In the genomic region with DNA sequence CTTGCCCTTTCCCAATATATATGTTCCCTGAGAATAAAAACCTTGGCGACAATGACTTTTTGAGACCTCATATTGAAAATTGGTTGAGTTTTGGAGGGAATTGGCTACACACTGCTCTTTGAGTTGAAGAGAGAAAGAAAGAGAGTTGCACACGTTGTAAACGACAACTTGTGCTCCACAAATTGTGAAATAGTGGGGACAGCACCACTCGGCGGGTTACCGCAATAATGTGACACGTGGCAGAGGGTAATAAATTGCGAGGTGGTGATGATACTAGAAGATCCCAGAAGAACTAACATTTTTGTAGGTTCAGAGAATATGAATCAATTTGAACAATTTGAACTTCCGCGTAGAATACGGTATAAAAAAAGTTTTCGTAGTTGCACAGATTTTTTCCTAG, we compare ENCODE assay signal across 7 worm cellular contexts.
TF ChIP-seq lines count a peak whose summit lies in the region.

No protein-coding gene starts in this region.

TF ChIP-seq in whole organism, L1 larva, 84 proteins besides CTCF, POLR2A, EP300 and RAD21 (continues in another document):
- TF ChIP-seq aly-2 (tag; optimal IDR thresholded peaks at IDR 0.05; lab: Kevin White, UChicago) (no peak), mdl-1 (tag; optimal IDR thresholded peaks at IDR 0.05; lab: Kevin White, UChicago) (peak in 1 of 2 experiments; percentile 46), C16A3.4 (tag; optimal IDR thresholded peaks at IDR 0.05; lab: Kevin White, UChicago) (no peak), lin-15B (tag; optimal IDR thresholded peaks at IDR 0.05; lab: Kevin White, UChicago) (no peak), hlh-4 (tag; optimal IDR thresholded peaks at IDR 0.05; lab: Kevin White, UChicago) (no peak), nhr-12 (tag; optimal IDR thresholded peaks at IDR 0.05; lab: Kevin White, UChicago) (no peak), ces-1 (GFP tag; optimal IDR thresholded peaks at IDR 0.05; lab: Kevin White, UChicago) (no peak), efl-3 (GFP tag; optimal IDR thresholded peaks at IDR 0.05; lab: Kevin White, UChicago) (no peak), ztf-11 (tag; optimal IDR thresholded peaks at IDR 0.05; lab: Kevin White, UChicago) (no peak), unc-86 (tag; optimal IDR thresholded peaks at IDR 0.05; lab: Kevin White, UChicago) (no peak), nhr-71 (tag; optimal IDR thresholded peaks at IDR 0.05; lab: Kevin White, UChicago) (peak; percentile 58), lsy-2 (tag; optimal IDR thresholded peaks at IDR 0.05; lab: Kevin White, UChicago) (peak; percentile 8 to 20), fos-1 (tag; optimal IDR thresholded peaks at IDR 0.05; lab: Kevin White, UChicago) (no peak)

TF ChIP-seq in whole organism, L2 larva, 48 proteins besides CTCF, POLR2A, EP300 and RAD21 (continues in another document):
- TF ChIP-seq C34F6.9 (tag; optimal IDR thresholded peaks at IDR 0.05; lab: Kevin White, UChicago) (peak; percentile 12), crh-2 (tag; optimal IDR thresholded peaks at IDR 0.05; lab: Kevin White, UChicago) (peak; percentile 81), nhr-129 (tag; optimal IDR thresholded peaks at IDR 0.05; lab: Kevin White, UChicago) (peak; percentile 53), mab-5 (tag; optimal IDR thresholded peaks at IDR 0.05; lab: Kevin White, UChicago) (no peak), sma-9 (GFP tag; optimal IDR thresholded peaks at IDR 0.05; lab: Kevin White, UChicago) (peak; percentile 27), sma-9 (tag; optimal IDR thresholded peaks at IDR 0.05; lab: Kevin White, UChicago) (no peak), ztf-4 (tag; optimal IDR thresholded peaks at IDR 0.05; lab: Kevin White, UChicago) (peak; percentile 32), lsy-2 (tag; optimal IDR thresholded peaks at IDR 0.05; lab: Kevin White, UChicago) (no peak), blmp-1 (tag; optimal IDR thresholded peaks at IDR 0.05; lab: Kevin White, UChicago; ENCODE audit: insufficient read depth) (no peak), F13H6.1 (tag; optimal IDR thresholded peaks at IDR 0.05; lab: Kevin White, UChicago) (peak; percentile 23), fos-1 (tag; optimal IDR thresholded peaks at IDR 0.05; lab: Kevin White, UChicago) (no peak), sem-4 (tag; optimal IDR thresholded peaks at IDR 0.05; lab: Kevin White, UChicago) (no peak), ceh-82 (tag; optimal IDR thresholded peaks at IDR 0.05; lab: Kevin White, UChicago) (no peak)

TF ChIP-seq in whole organism, L3 larva, 47 proteins besides CTCF, POLR2A, EP300 and RAD21:
- TF ChIP-seq nfya-1 (tag; optimal IDR thresholded peaks at IDR 0.05; lab: Kevin White, UChicago; ENCODE audit: insufficient read depth) = peak; percentile 28
- peak; percentile 55 for TF ChIP-seq egl-5 (tag; optimal IDR thresholded peaks at IDR 0.05; lab: Kevin White, UChicago)
- no peak for TF ChIP-seq hmg-11 (tag; optimal IDR thresholded peaks at IDR 0.05; lab: Kevin White, UChicago)

TF ChIP-seq in whole organism, L4 larva, 104 proteins besides CTCF, POLR2A, EP300 and RAD21 (continues in another document):
- TF ChIP-seq tag-97 (GFP tag; IDR thresholded peaks at IDR 0.05; lab: Robert Waterston, UW) = no peak
- TF ChIP-seq ama-1 (optimal IDR thresholded peaks at IDR 0.05; lab: Kevin White, UChicago) = no peak
- TF ChIP-seq T20F7.1 (GFP tag; optimal IDR thresholded peaks at IDR 0.05; lab: Kevin White, UChicago) = no peak
- no peak for TF ChIP-seq sdz-12 (GFP tag; optimal IDR thresholded peaks at IDR 0.05; lab: Kevin White, UChicago)
- TF ChIP-seq nhr-77 (tag; optimal IDR thresholded peaks at IDR 0.05; lab: Kevin White, UChicago) = no peak
- TF ChIP-seq php-3 (GFP tag; IDR thresholded peaks at IDR 0.05; lab: Robert Waterston, UW) = no peak
- no peak for TF ChIP-seq daf-19 (GFP tag; conservative IDR thresholded peaks at IDR 0.05; lab: Robert Waterston, UW)
- TF ChIP-seq nhr-48 (tag; optimal IDR thresholded peaks at IDR 0.05; lab: Kevin White, UChicago) = no peak
- TF ChIP-seq nhr-25 (tag; optimal IDR thresholded peaks at IDR 0.05; lab: Kevin White, UChicago; ENCODE audit: borderline replicate concordance, insufficient read depth) = no peak
- no peak for TF ChIP-seq hif-1 (tag; optimal IDR thresholded peaks at IDR 0.05; lab: Kevin White, UChicago)
- TF ChIP-seq fkh-10 (GFP tag; optimal IDR thresholded peaks at IDR 0.05; lab: Kevin White, UChicago) = no peak
- TF ChIP-seq nhr-6 (tag; optimal IDR thresholded peaks at IDR 0.05; lab: Kevin White, UChicago) = no peak
- TF ChIP-seq spr-3 (GFP tag; optimal IDR thresholded peaks at IDR 0.05; lab: Kevin White, UChicago) = no peak
- no peak for TF ChIP-seq ces-1 (GFP tag; optimal IDR thresholded peaks at IDR 0.05; lab: Kevin White, UChicago)
- TF ChIP-seq daf-8 (GFP tag; IDR thresholded peaks at IDR 0.05; lab: Robert Waterston, UW) = no peak
- no peak for TF ChIP-seq nhr-41 (GFP tag; IDR thresholded peaks at IDR 0.05; lab: Robert Waterston, UW)

TF ChIP-seq in whole organism, late embryonic, 69 proteins besides CTCF, POLR2A, EP300 and RAD21:
- peak; percentile 34 for TF ChIP-seq rnt-1 (tag; optimal IDR thresholded peaks at IDR 0.05; lab: Kevin White, UChicago)
- TF ChIP-seq ceh-9 (tag; optimal IDR thresholded peaks at IDR 0.05; lab: Kevin White, UChicago) = no peak

TF ChIP-seq in whole organism, mixed stage, embryonic, 35 proteins besides CTCF, POLR2A, EP300 and RAD21:
- TF ChIP-seq nhr-12 (tag; optimal IDR thresholded peaks at IDR 0.05; lab: Kevin White, UChicago) (no peak), drap-1 (GFP tag; optimal IDR thresholded peaks at IDR 0.05; lab: Kevin White, UChicago) (no peak), hlh-1 (tag; optimal IDR thresholded peaks at IDR 0.05; lab: Kevin White, UChicago) (peak; percentile 68), ceh-43 (GFP tag; optimal IDR thresholded peaks at IDR 0.05; lab: Kevin White, UChicago) (no peak), unc-62 (GFP tag; optimal IDR thresholded peaks at IDR 0.05; lab: Kevin White, UChicago) (peak; percentile 52), snpc-4 (tag; optimal IDR thresholded peaks at IDR 0.05; lab: Kevin White, UChicago) (no peak), mab-5 (tag; optimal IDR thresholded peaks at IDR 0.05; lab: Kevin White, UChicago) (peak; percentile 40), nhr-28 (tag; optimal IDR thresholded peaks at IDR 0.05; lab: Kevin White, UChicago) (no peak), nhr-237 (tag; optimal IDR thresholded peaks at IDR 0.05; lab: Kevin White, UChicago) (no peak), M03D4.4 (tag; optimal IDR thresholded peaks at IDR 0.05; lab: Kevin White, UChicago) (no peak), ceh-39 (tag; optimal IDR thresholded peaks at IDR 0.05; lab: Kevin White, UChicago) (no peak), pha-4 (tag; optimal IDR thresholded peaks at IDR 0.05; lab: Kevin White, UChicago) (no peak), ham-2 (GFP tag; optimal IDR thresholded peaks at IDR 0.05; lab: Kevin White, UChicago) (no peak), zip-8 (tag; optimal IDR thresholded peaks at IDR 0.05; lab: Kevin White, UChicago) (no peak), cnd-1 (tag; optimal IDR thresholded peaks at IDR 0.05; lab: Kevin White, UChicago) (no peak), mls-2 (tag; optimal IDR thresholded peaks at IDR 0.05; lab: Kevin White, UChicago) (no peak)

TF ChIP-seq in whole organism, young adult, 124 proteins besides CTCF, POLR2A, EP300 and RAD21:
- 0 out of 2 replicates have a peak, but pooled peaks have one; percentile 13 for TF ChIP-seq cebp-1 (GFP tag; IDR thresholded peaks at IDR 0.05; lab: Robert Waterston, UW)
- TF ChIP-seq cebp-1 (tag; optimal IDR thresholded peaks at IDR 0.05; lab: Kevin White, UChicago) = peak; percentile 59
- TF ChIP-seq B0035.1 (tag; optimal IDR thresholded peaks at IDR 0.05; lab: Kevin White, UChicago) = no peak
- no peak for TF ChIP-seq ztf-3 (GFP tag; optimal IDR thresholded peaks at IDR 0.05; lab: Kevin White, UChicago)
